Worm (Caenorhabditis elegans) whole organism, L4 larva: ENCODE measurements around the gene ZC266.1.

Experiments
- F26F4.8 ChIP-seq: fragments of 200-800 bp; sonication (Bioruptor generic); conservative IDR thresholded peaks from 2 replicates; pipeline ENCODE4 v1.3.6; 2022; ENCODE audit warnings: missing genetic modification characterization, missing compliant biosample characterization
- F44E2.7 ChIP-seq: fragments of 200-800 bp; sonication (Bioruptor generic); IDR thresholded peaks from 2 replicates; pipeline ENCODE4 v2.1.2; 2022; ENCODE audit warnings: missing genetic modification characterization, missing compliant biosample characterization
- F49E8.2 ChIP-seq: sonication (generic microtip); optimal IDR thresholded peaks from 2 replicates; lab custom pipeline; 2016; ENCODE audit warnings: missing compliant biosample characterization, mild to moderate bottlenecking, missing genetic modification characterization, borderline replicate concordance
- T20F7.1 ChIP-seq: fragments of 200-800 bp; sonication (Bioruptor generic); optimal IDR thresholded peaks from 2 replicates; lab custom pipeline; 2018; ENCODE audit warnings: mild to moderate bottlenecking, missing genetic modification characterization, missing compliant biosample characterization
- Y105C5A.15 ChIP-seq: fragments of 200-800 bp; sonication (Bioruptor generic); IDR thresholded peaks from 2 replicates; pipeline ENCODE4 v1.3.6; 2022; ENCODE audit warnings: missing genetic modification characterization, missing compliant biosample characterization
- Y5F2A.4 ChIP-seq: fragments of 200-800 bp; sonication (Bioruptor generic); optimal IDR thresholded peaks from 2 replicates; lab custom pipeline; 2018; ENCODE audit warnings: mild to moderate bottlenecking, missing genetic modification characterization, missing compliant biosample characterization
- ZK337.2 ChIP-seq: fragments of 200-800 bp; sonication (Bioruptor generic); IDR thresholded peaks from 2 replicates; pipeline ENCODE4 v1.3.6; 2022; ENCODE audit warnings: missing genetic modification reagents, missing genetic modification characterization, missing compliant biosample characterization
- aly-2 ChIP-seq: sonication (generic microtip); optimal IDR thresholded peaks from 2 replicates; lab custom pipeline; 2018; ENCODE audit warnings: missing biosample characterization, missing genetic modification characterization
- ama-1 ChIP-seq: fragments of 150-350 bp; optimal IDR thresholded peaks from 2 replicates; lab custom pipeline; 2014; ENCODE audit warnings: inconsistent platforms, mixed read lengths
- arid-1 ChIP-seq: fragments of 200-800 bp; sonication (Bioruptor generic); conservative IDR thresholded peaks from 2 replicates; pipeline ENCODE4 v1.3.6; 2022; ENCODE audit warnings: missing genetic modification reagents, missing genetic modification characterization, missing compliant biosample characterization
- ceh-28 ChIP-seq: fragments of 150-350 bp; optimal IDR thresholded peaks from 2 replicates; lab custom pipeline; 2014; ENCODE audit warnings: missing biosample characterization, missing genetic modification reagents, missing genetic modification characterization
- ceh-44 ChIP-seq: fragments of 200-800 bp; sonication (Bioruptor generic); IDR thresholded peaks from 2 replicates; pipeline ENCODE4 v1.3.6; 2022; ENCODE audit warnings: missing genetic modification reagents, missing genetic modification characterization, missing compliant biosample characterization
- daf-16 ChIP-seq, 3 experiments: sonication (generic microtip); optimal IDR thresholded peaks; 2 replicates each; lab custom pipeline; 2016 to 2017; ENCODE audit warnings: missing genetic modification characterization in 3 of 3, missing genetic modification reagents in 3 of 3, mild to moderate bottlenecking in 2 of 3, missing compliant biosample characterization in 2 of 3, missing biosample characterization in 1 of 3, moderate library complexity in 1 of 3
- dpl-1 ChIP-seq: fragments of 150-350 bp; optimal IDR thresholded peaks from 2 replicates; lab custom pipeline; 2014; ENCODE audit warnings: missing biosample characterization, missing genetic modification reagents, missing genetic modification characterization
- egl-43 ChIP-seq: fragments of 200-800 bp; sonication (Bioruptor generic); IDR thresholded peaks from 2 replicates; pipeline ENCODE4 v1.3.6; 2022; ENCODE audit warnings: missing genetic modification reagents, missing genetic modification characterization, missing compliant biosample characterization
- fos-1 ChIP-seq: fragments of 150-350 bp; optimal IDR thresholded peaks from 2 replicates; lab custom pipeline; 2014; ENCODE audit warnings: missing biosample characterization, missing genetic modification characterization
- gei-8 ChIP-seq: fragments of 200-800 bp; sonication (Bioruptor generic); optimal IDR thresholded peaks from 2 replicates; lab custom pipeline; 2018; ENCODE audit warnings: mild to moderate bottlenecking, missing genetic modification characterization, missing compliant biosample characterization
- hlh-30 ChIP-seq: sonication (generic microtip); optimal IDR thresholded peaks from 2 replicates; lab custom pipeline; 2017; ENCODE audit warnings: antibody characterized with exemption, mild to moderate bottlenecking, missing genetic modification characterization, missing compliant biosample characterization; ENCODE audit not compliant: insufficient read depth
- hmg-1.1 ChIP-seq: fragments of 200-800 bp; sonication (Bioruptor generic); IDR thresholded peaks from 2 replicates; pipeline ENCODE4 v1.3.6; 2022; ENCODE audit warnings: missing genetic modification reagents, missing genetic modification characterization, missing compliant biosample characterization
- jun-1 ChIP-seq: fragments of 150-350 bp; optimal IDR thresholded peaks from 2 replicates; lab custom pipeline; 2014; ENCODE audit warnings: missing biosample characterization, missing genetic modification reagents, missing genetic modification characterization
- lim-7 ChIP-seq: fragments of 200-800 bp; sonication (Bioruptor generic); IDR thresholded peaks from 2 replicates; pipeline ENCODE4 v1.3.6; 2022; ENCODE audit warnings: missing genetic modification characterization, missing compliant biosample characterization
- lin-38 ChIP-seq: fragments of 200-800 bp; sonication (Bioruptor generic); IDR thresholded peaks from 2 replicates; pipeline ENCODE4 v1.3.6; 2022; ENCODE audit warnings: missing genetic modification reagents, missing genetic modification characterization, missing compliant biosample characterization
- lin-39 ChIP-seq: fragments of 150-350 bp; optimal IDR thresholded peaks from 2 replicates; lab custom pipeline; 2014; ENCODE audit warnings: missing biosample characterization, missing genetic modification reagents, missing genetic modification characterization
- lir-3 ChIP-seq: sonication (generic microtip); optimal IDR thresholded peaks from 2 replicates; lab custom pipeline; 2016; ENCODE audit warnings: mild to moderate bottlenecking, missing genetic modification characterization, missing compliant biosample characterization
- lsy-2 ChIP-seq, 2 experiments: fragments of 150-350 bp in 1 of 2; sonication (generic microtip) in 1 of 2; optimal IDR thresholded peaks; 2 replicates each; lab custom pipeline; 2014 to 2017; ENCODE audit warnings: missing biosample characterization in 2 of 2, missing genetic modification characterization in 2 of 2
- madf-9 ChIP-seq: fragments of 200-800 bp; sonication (Bioruptor generic); conservative IDR thresholded peaks from 2 replicates; pipeline ENCODE4 v1.3.6; 2022; ENCODE audit warnings: missing genetic modification reagents, missing genetic modification characterization, missing compliant biosample characterization
- mdt-29 ChIP-seq: fragments of 200-800 bp; sonication (Bioruptor generic); IDR thresholded peaks from 2 replicates; pipeline ENCODE4 v1.3.6; 2022; ENCODE audit warnings: missing genetic modification reagents, missing genetic modification characterization, missing compliant biosample characterization
- mep-1 ChIP-seq: fragments of 150-350 bp; sonication (generic microtip); optimal IDR thresholded peaks from 3 replicates; lab custom pipeline; 2014; ENCODE audit warnings: missing biosample characterization, missing genetic modification characterization
- mes-2 ChIP-seq: sonication (generic microtip); optimal IDR thresholded peaks from 2 replicates; lab custom pipeline; 2016; ENCODE audit warnings: missing genotype, mild to moderate bottlenecking, missing genetic modification characterization, missing compliant biosample characterization; ENCODE audit not compliant: poor library complexity, severe bottlenecking
- mxl-3 ChIP-seq: fragments of 200-800 bp; sonication (Bioruptor generic); optimal IDR thresholded peaks from 2 replicates; lab custom pipeline; 2018; ENCODE audit warnings: mild to moderate bottlenecking, missing genetic modification characterization, missing compliant biosample characterization
- nhr-11 ChIP-seq: fragments of 150-350 bp; optimal IDR thresholded peaks from 2 replicates; lab custom pipeline; 2014; ENCODE audit warnings: missing biosample characterization, missing genetic modification characterization
- nhr-111 ChIP-seq: fragments of 200-800 bp; sonication (Bioruptor generic); optimal IDR thresholded peaks from 2 replicates; lab custom pipeline; 2018; ENCODE audit warnings: mild to moderate bottlenecking, missing genetic modification characterization, missing compliant biosample characterization
- nhr-237 ChIP-seq: sonication (generic microtip); optimal IDR thresholded peaks from 2 replicates; lab custom pipeline; 2017; ENCODE audit warnings: missing biosample characterization, missing genetic modification characterization
- nhr-25 ChIP-seq: sonication (generic microtip); optimal IDR thresholded peaks from 2 replicates; lab custom pipeline; 2017; ENCODE audit warnings: missing genetic modification characterization, mild to moderate bottlenecking, missing compliant biosample characterization, antibody characterized with exemption, moderate library complexity, borderline replicate concordance; ENCODE audit not compliant: insufficient read depth
- nhr-28 ChIP-seq: fragments of 150-350 bp; optimal IDR thresholded peaks from 2 replicates; lab custom pipeline; 2014; ENCODE audit warnings: missing biosample characterization, missing genetic modification characterization
- nhr-48 ChIP-seq: sonication (generic microtip); optimal IDR thresholded peaks from 2 replicates; lab custom pipeline; 2016; ENCODE audit warnings: mild to moderate bottlenecking, missing genetic modification characterization, missing compliant biosample characterization
- nhr-6 ChIP-seq: fragments of 150-350 bp; optimal IDR thresholded peaks from 2 replicates; lab custom pipeline; 2014; ENCODE audit warnings: missing biosample characterization, missing genetic modification characterization
- nhr-76 ChIP-seq: fragments of 150-350 bp; optimal IDR thresholded peaks from 2 replicates; lab custom pipeline; 2014; ENCODE audit warnings: missing biosample characterization, missing genetic modification characterization
- nhr-77 ChIP-seq: fragments of 150-350 bp; optimal IDR thresholded peaks from 2 replicates; lab custom pipeline; 2014; ENCODE audit warnings: missing biosample characterization, missing genetic modification characterization
- pha-4 ChIP-seq, 2 experiments: fragments of 150-350 bp in 1 of 2; fragments of 200-800 bp in 1 of 2; sonication (Bioruptor generic) in 1 of 2; IDR thresholded peaks in 1 of 2; optimal IDR thresholded peaks in 1 of 2; 2 replicates each; pipeline versions ENCODE4 v1.3.6 to Lab custom; 2014 to 2022; ENCODE audit warnings: missing genetic modification characterization in 2 of 2, missing genetic modification reagents in 2 of 2, missing biosample characterization in 1 of 2, missing compliant biosample characterization in 1 of 2
- pqm-1 ChIP-seq: sonication (generic microtip); optimal IDR thresholded peaks from 2 replicates; lab custom pipeline; 2017; ENCODE audit warnings: missing biosample characterization, missing genetic modification characterization
- rbr-2 ChIP-seq: sonication (generic microtip); optimal IDR thresholded peaks from 2 replicates; lab custom pipeline; 2016; ENCODE audit warnings: missing genotype, missing genetic modification characterization, missing compliant biosample characterization
- set-16 ChIP-seq: fragments of 200-800 bp; sonication (Bioruptor generic); IDR thresholded peaks from 2 replicates; pipeline ENCODE4 v1.3.6; 2022; ENCODE audit warnings: missing genetic modification reagents, missing genetic modification characterization, missing compliant biosample characterization
- spr-1 ChIP-seq: sonication (generic microtip); optimal IDR thresholded peaks from 2 replicates; lab custom pipeline; 2016; ENCODE audit warnings: mild to moderate bottlenecking, missing genetic modification characterization, missing compliant biosample characterization
- tra-1 ChIP-seq: fragments of 200-800 bp; sonication (Bioruptor generic); IDR thresholded peaks from 2 replicates; pipeline ENCODE4 v1.3.6; 2022; ENCODE audit warnings: missing genetic modification reagents, missing genetic modification characterization, missing compliant biosample characterization
- unc-39 ChIP-seq: sonication (generic microtip); optimal IDR thresholded peaks from 2 replicates; lab custom pipeline; 2017; ENCODE audit warnings: missing biosample characterization, missing genetic modification characterization
- unc-62 ChIP-seq, 3 experiments: fragments of 150-350 bp in 1 of 3; sonication (generic microtip); optimal IDR thresholded peaks in 2 of 3; peaks in 1 of 3; 1 replicate in 1 of 3; 2 replicates in 2 of 3; lab custom pipeline; 2014 to 2017; ENCODE audit warnings: missing biosample characterization in 3 of 3, missing genetic modification characterization in 3 of 3, missing genetic modification reagents in 3 of 3, missing genotype in 1 of 3
- zfp-2 ChIP-seq: sonication (generic microtip); optimal IDR thresholded peaks from 2 replicates; lab custom pipeline; 2016; ENCODE audit warnings: mild to moderate bottlenecking, missing genetic modification characterization, missing compliant biosample characterization
- zfp-3 ChIP-seq: fragments of 200-800 bp; sonication (Bioruptor generic); conservative IDR thresholded peaks from 2 replicates; pipeline ENCODE4 v1.3.6; 2022; ENCODE audit warnings: missing genetic modification reagents, missing genetic modification characterization, missing compliant biosample characterization
- ztf-11 ChIP-seq: fragments of 150-350 bp; optimal IDR thresholded peaks from 2 replicates; lab custom pipeline; 2014; ENCODE audit warnings: missing biosample characterization, missing genetic modification characterization

ZC266.1 gene

DNA sequence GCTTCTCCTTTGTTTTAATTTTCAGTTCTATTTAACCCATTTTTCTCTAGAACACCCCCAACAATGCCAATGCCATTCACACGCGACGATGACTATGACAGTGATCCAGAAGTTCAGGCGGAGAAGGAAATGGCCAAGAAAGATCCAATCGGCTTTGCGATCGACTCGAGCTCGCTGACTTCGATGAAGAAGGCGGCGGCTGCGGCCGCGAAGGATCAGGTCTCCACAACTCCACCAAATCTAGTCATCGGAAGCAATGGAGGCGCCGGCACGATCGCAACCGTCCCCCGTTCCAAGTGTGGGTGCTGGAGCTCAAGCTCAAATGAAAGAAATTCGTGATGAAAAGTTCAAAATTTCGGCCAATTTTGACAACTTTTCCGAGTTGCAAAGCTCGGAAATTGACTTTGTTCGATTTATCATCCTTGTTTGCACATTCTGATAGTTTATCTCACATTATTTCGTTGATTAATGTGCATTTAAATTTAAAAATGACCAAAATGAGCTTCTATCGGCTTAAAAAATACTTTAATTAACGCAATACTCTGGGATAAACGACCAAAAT is 12.1 kb downstream of the ZC266.1 start, which contains the start of gene K03B4.2:
Gene K03B4.2 (plus strand): TSS at position 51 of the 562 bp plus-strand sequence.
- no peak for TF ChIP-seq daf-16 (GFP tag; optimal IDR thresholded peaks at IDR 0.05; lab: Kevin White, UChicago)
- TF ChIP-seq daf-16 (tag; optimal IDR thresholded peaks at IDR 0.05; lab: Kevin White, UChicago): peak; percentile 19
- no peak for TF ChIP-seq Y105C5A.15 (GFP tag; lab: Robert Waterston, UW)
- TF ChIP-seq mxl-3 (GFP tag; lab: Kevin White, UChicago): no peak
- no peak for TF ChIP-seq tra-1 (GFP tag; lab: Robert Waterston, UW)
- TF ChIP-seq pha-4 (GFP tag; IDR thresholded peaks at IDR 0.05; lab: Robert Waterston, UW): no peak
- TF ChIP-seq pha-4 (tag; optimal IDR thresholded peaks at IDR 0.05; lab: Kevin White, UChicago): no peak
- TF ChIP-seq lsy-2 (tag; optimal IDR thresholded peaks at IDR 0.05; lab: Kevin White, UChicago): no peak
- TF ChIP-seq nhr-76 (tag; lab: Kevin White, UChicago): no peak
- no peak for TF ChIP-seq nhr-6
- TF ChIP-seq unc-62 (GFP tag; optimal IDR thresholded peaks at IDR 0.05 in 1 of 2; lab: Kevin White, UChicago): no peak
- no peak for TF ChIP-seq unc-62 (tag; optimal IDR thresholded peaks at IDR 0.05; lab: Kevin White, UChicago)
- TF ChIP-seq ceh-44 (GFP tag; lab: Robert Waterston, UW): no peak
- TF ChIP-seq gei-8 (GFP tag; lab: Kevin White, UChicago): no peak
- no peak for TF ChIP-seq nhr-237 (tag; lab: Kevin White, UChicago)
- TF ChIP-seq mdt-29 (GFP tag; lab: Robert Waterston, UW): no peak
- TF ChIP-seq mep-1 (tag; lab: Kevin White, UChicago): no peak
- TF ChIP-seq egl-43 (GFP tag; lab: Robert Waterston, UW): 0 out of 2 replicates have a peak, but pooled peaks have one; percentile 33
- TF ChIP-seq F44E2.7: no peak
- TF ChIP-seq ama-1 (lab: Kevin White, UChicago): peak; percentile 5
- no peak for TF ChIP-seq ZK337.2 (GFP tag; lab: Robert Waterston, UW)
- TF ChIP-seq zfp-3 (GFP tag; lab: Robert Waterston, UW): no peak
- TF ChIP-seq lin-38 (GFP tag; lab: Robert Waterston, UW): no peak
- TF ChIP-seq nhr-25 (tag; lab: Kevin White, UChicago): no peak
- no peak for TF ChIP-seq dpl-1
- peak; percentile 86 for TF ChIP-seq set-16 (GFP tag; lab: Robert Waterston, UW)
- TF ChIP-seq hmg-1.1: no peak
- TF ChIP-seq aly-2 (tag; lab: Kevin White, UChicago): no peak
- TF ChIP-seq spr-1 (tag; lab: Kevin White, UChicago): no peak
- peak; percentile 55 for TF ChIP-seq lim-7 (GFP tag; lab: Robert Waterston, UW)
- 0 out of 2 replicates have a peak, but pooled peaks have one; percentile 26 for TF ChIP-seq F26F4.8 (GFP tag; lab: Robert Waterston, UW)
- no peak for TF ChIP-seq nhr-28
- no peak for TF ChIP-seq arid-1 (GFP tag; lab: Robert Waterston, UW)
- no peak for TF ChIP-seq nhr-111
- TF ChIP-seq ceh-28 (tag; lab: Kevin White, UChicago): no peak
- TF ChIP-seq lir-3 (tag; lab: Kevin White, UChicago): no peak
- no peak for TF ChIP-seq Y5F2A.4 (GFP tag; lab: Kevin White, UChicago)
- TF ChIP-seq zfp-2: no peak
- no peak for TF ChIP-seq nhr-11 (tag; lab: Kevin White, UChicago)
- TF ChIP-seq unc-39 (tag; lab: Kevin White, UChicago): no peak
- TF ChIP-seq hlh-30 (tag; lab: Kevin White, UChicago): no peak
- TF ChIP-seq nhr-77 (tag; lab: Kevin White, UChicago): no peak
- TF ChIP-seq ztf-11 (tag; lab: Kevin White, UChicago): no peak
- TF ChIP-seq T20F7.1: no peak
- TF ChIP-seq fos-1 (tag; lab: Kevin White, UChicago): no peak
- no peak for TF ChIP-seq mes-2 (tag; lab: Kevin White, UChicago)
- TF ChIP-seq jun-1: no peak
- no peak for TF ChIP-seq F49E8.2 (tag; lab: Kevin White, UChicago)
- TF ChIP-seq nhr-48 (tag; lab: Kevin White, UChicago): no peak
- TF ChIP-seq pqm-1: no peak
- no peak for TF ChIP-seq rbr-2
- TF ChIP-seq lin-39 (tag; lab: Kevin White, UChicago): no peak
- no peak for TF ChIP-seq madf-9
